Fruit fly (Drosophila melanogaster) whole organism, prepupa: ENCODE measurements around the gene CG12523.

Experiments
- Blimp-1 ChIP-seq: fragments of 200-800 bp; sonication (Bioruptor generic); optimal IDR thresholded peaks from 3 replicates; lab custom pipeline; 2017; ENCODE audit warnings: missing biosample characterization, missing genetic modification characterization, mild to moderate bottlenecking, moderate library complexity, missing genetic modification reagents
- CG11294 ChIP-seq: fragments of 200-800 bp; sonication (Bioruptor generic); IDR thresholded peaks from 2 replicates; pipeline ENCODE4 v1.3.6; 2022; ENCODE audit warnings: missing biosample characterization, missing genetic modification characterization
- CG15336 ChIP-seq: fragments of 200-800 bp; sonication (Bioruptor generic); IDR thresholded peaks from 2 replicates; pipeline ENCODE4 v1.3.6; 2022; ENCODE audit warnings: missing biosample characterization, missing genetic modification characterization
- CG1621 ChIP-seq: fragments of 200-800 bp; sonication (Bioruptor generic); optimal IDR thresholded peaks from 3 replicates; lab custom pipeline; 2018; ENCODE audit warnings: missing biosample characterization, mild to moderate bottlenecking, missing genetic modification characterization
- CG16779 ChIP-seq: fragments of 200-800 bp; sonication (Bioruptor generic); optimal IDR thresholded peaks from 3 replicates; lab custom pipeline; 2017; ENCODE audit warnings: missing biosample characterization, mild to moderate bottlenecking, missing genetic modification characterization
- CG3032 ChIP-seq: fragments of 200-800 bp; optimal IDR thresholded peaks from 2 replicates; lab custom pipeline; 2019; ENCODE audit warnings: missing biosample characterization, mild to moderate bottlenecking, missing genetic modification characterization, moderate library complexity
- CG31627 ChIP-seq: fragments of 200-800 bp; sonication (Bioruptor generic); optimal IDR thresholded peaks from 3 replicates; lab custom pipeline; 2016; ENCODE audit warnings: missing biosample characterization, missing genetic modification characterization
- CG32006 ChIP-seq: fragments of 200-800 bp; sonication (Bioruptor generic); optimal IDR thresholded peaks from 3 replicates; lab custom pipeline; 2017; ENCODE audit warnings: missing biosample characterization, mild to moderate bottlenecking, missing genetic modification characterization
- CG34406 ChIP-seq: fragments of 200-800 bp; sonication (Bioruptor generic); optimal IDR thresholded peaks from 3 replicates; lab custom pipeline; 2016; ENCODE audit warnings: missing biosample characterization, missing genetic modification characterization
- CG3919 ChIP-seq: fragments of 200-800 bp; sonication (Bioruptor generic); optimal IDR thresholded peaks from 3 replicates; lab custom pipeline; 2016; ENCODE audit warnings: missing biosample characterization, missing genetic modification characterization
- CG6163 ChIP-seq: fragments of 200-800 bp; sonication (Bioruptor generic); IDR thresholded peaks from 3 replicates; pipeline ENCODE4 v1.3.6; 2022; ENCODE audit warnings: missing biosample characterization, missing genetic modification characterization
- CG6276 ChIP-seq: fragments of 200-800 bp; sonication (Bioruptor generic); optimal IDR thresholded peaks from 2 replicates; lab custom pipeline; 2017; ENCODE audit warnings: missing biosample characterization, mild to moderate bottlenecking, missing genetic modification characterization
- CG6808 ChIP-seq: fragments of 200-800 bp; sonication (Bioruptor generic); optimal IDR thresholded peaks from 3 replicates; lab custom pipeline; 2017; ENCODE audit warnings: missing biosample characterization, missing genetic modification characterization, mild to moderate bottlenecking, moderate library complexity, missing genetic modification reagents
- CG7368 ChIP-seq: fragments of 200-800 bp; sonication (Bioruptor generic); optimal IDR thresholded peaks from 3 replicates; lab custom pipeline; 2016; ENCODE audit warnings: missing biosample characterization, missing genetic modification characterization
- CG8119 ChIP-seq: fragments of 200-800 bp; sonication (Bioruptor generic); IDR thresholded peaks from 3 replicates; pipeline ENCODE4 v1.3.6; 2022; ENCODE audit warnings: missing biosample characterization, missing genetic modification characterization
- CG8319 ChIP-seq: fragments of 200-800 bp; sonication (Bioruptor generic); optimal IDR thresholded peaks from 3 replicates; lab custom pipeline; 2016; ENCODE audit warnings: missing biosample characterization, missing genetic modification characterization
- CG8632 ChIP-seq: fragments of 200-800 bp; sonication (Bioruptor generic); optimal IDR thresholded peaks from 3 replicates; lab custom pipeline; 2016; ENCODE audit warnings: missing biosample characterization, missing genetic modification characterization
- Eip75B ChIP-seq: fragments of 200-800 bp; sonication (Bioruptor generic); optimal IDR thresholded peaks from 3 replicates; lab custom pipeline; 2016; ENCODE audit warnings: missing biosample characterization, missing genetic modification characterization
- Eip78C ChIP-seq: fragments of 200-800 bp; sonication (Bioruptor generic); peaks from one replicate; lab custom pipeline; 2016; ENCODE audit warnings: missing biosample characterization, missing genetic modification characterization
- Eip93F ChIP-seq: fragments of 200-800 bp; sonication (Bioruptor generic); optimal IDR thresholded peaks from 2 replicates; lab custom pipeline; 2016; ENCODE audit warnings: missing biosample characterization, mild to moderate bottlenecking, missing genetic modification characterization
- Ets21C ChIP-seq: fragments of 200-800 bp; sonication (Bioruptor generic); optimal IDR thresholded peaks from 3 replicates; lab custom pipeline; 2016; ENCODE audit warnings: missing biosample characterization, missing genetic modification characterization
- Ets96B ChIP-seq: fragments of 200-800 bp; optimal IDR thresholded peaks from 2 replicates; lab custom pipeline; 2019; ENCODE audit warnings: missing biosample characterization, mild to moderate bottlenecking, missing genetic modification characterization, moderate library complexity
- Gug ChIP-seq: fragments of 200-800 bp; sonication (Bioruptor generic); IDR thresholded peaks from 2 replicates; pipeline ENCODE4 v1.3.6; 2022; ENCODE audit warnings: missing biosample characterization, missing genetic modification characterization
- Hr38 ChIP-seq: sonication (Bioruptor generic); optimal IDR thresholded peaks from 2 replicates; lab custom pipeline; 2016; ENCODE audit warnings: missing biosample characterization, missing genetic modification characterization
- Hr39 ChIP-seq: fragments of 200-800 bp; sonication (Bioruptor generic); optimal IDR thresholded peaks from 2 replicates; lab custom pipeline; 2016; ENCODE audit warnings: missing biosample characterization, missing genetic modification characterization
- Hr4 ChIP-seq: fragments of 200-800 bp; sonication (Bioruptor generic); optimal IDR thresholded peaks from 3 replicates; lab custom pipeline; 2016; ENCODE audit warnings: missing biosample characterization, missing genetic modification characterization
- Lpt ChIP-seq: fragments of 200-800 bp; sonication (Bioruptor generic); optimal IDR thresholded peaks from 3 replicates; lab custom pipeline; 2016; ENCODE audit warnings: missing biosample characterization, missing genetic modification characterization
- OdsH ChIP-seq: fragments of 200-800 bp; sonication (Bioruptor generic); optimal IDR thresholded peaks from 3 replicates; lab custom pipeline; 2016; ENCODE audit warnings: missing biosample characterization, missing genetic modification characterization
- Sox102F ChIP-seq: fragments of 200-800 bp; sonication (Bioruptor generic); optimal IDR thresholded peaks from 2 replicates; lab custom pipeline; 2016; ENCODE audit warnings: missing biosample characterization, mild to moderate bottlenecking, missing genetic modification characterization
- Sox14 ChIP-seq: fragments of 200-800 bp; sonication (Bioruptor generic); optimal IDR thresholded peaks from 3 replicates; lab custom pipeline; 2016; ENCODE audit warnings: missing biosample characterization, missing genetic modification characterization
- Sox15 ChIP-seq: fragments of 200-800 bp; sonication (Bioruptor generic); optimal IDR thresholded peaks from 3 replicates; lab custom pipeline; 2016; ENCODE audit warnings: missing biosample characterization, missing genetic modification characterization
- achi ChIP-seq: fragments of 200-800 bp; sonication (Bioruptor generic); optimal IDR thresholded peaks from 3 replicates; lab custom pipeline; 2016; ENCODE audit warnings: missing biosample characterization, missing genetic modification characterization
- acj6 ChIP-seq: fragments of 200-800 bp; sonication (Bioruptor generic); optimal IDR thresholded peaks from 3 replicates; lab custom pipeline; 2016; ENCODE audit warnings: missing biosample characterization, missing genetic modification characterization
- cyc ChIP-seq: fragments of 200-800 bp; sonication (Bioruptor generic); optimal IDR thresholded peaks from 3 replicates; lab custom pipeline; 2016; ENCODE audit warnings: missing biosample characterization, missing genetic modification characterization
- dac ChIP-seq: fragments of 200-800 bp; sonication (Bioruptor generic); optimal IDR thresholded peaks from 2 replicates; lab custom pipeline; 2017; ENCODE audit warnings: missing biosample characterization, mild to moderate bottlenecking, missing genetic modification characterization
- dsx ChIP-seq: fragments of 200-800 bp; optimal IDR thresholded peaks from 3 replicates; lab custom pipeline; 2019; ENCODE audit warnings: missing biosample characterization, mild to moderate bottlenecking, missing genetic modification characterization, moderate library complexity; ENCODE audit not compliant: poor library complexity, severe bottlenecking
- eg ChIP-seq: fragments of 200-800 bp; sonication (Bioruptor generic); IDR thresholded peaks from 3 replicates; pipeline ENCODE4 v1.3.6; 2022; ENCODE audit warnings: missing biosample characterization, missing genetic modification characterization
- esn ChIP-seq: fragments of 200-800 bp; sonication (Bioruptor generic); optimal IDR thresholded peaks from 2 replicates; lab custom pipeline; 2016; ENCODE audit warnings: missing biosample characterization, mild to moderate bottlenecking, missing genetic modification characterization, moderate library complexity
- fd59A ChIP-seq: fragments of 200-800 bp; sonication (Bioruptor generic); optimal IDR thresholded peaks from 2 replicates; lab custom pipeline; 2017; ENCODE audit warnings: missing biosample characterization, mild to moderate bottlenecking, missing genetic modification characterization, missing genetic modification reagents
- fd85E ChIP-seq: fragments of 200-800 bp; sonication (Bioruptor generic); optimal IDR thresholded peaks from 3 replicates; lab custom pipeline; 2016; ENCODE audit warnings: missing biosample characterization, missing genetic modification characterization
- lz ChIP-seq: fragments of 200-800 bp; sonication (Bioruptor generic); optimal IDR thresholded peaks from 3 replicates; lab custom pipeline; 2016; ENCODE audit warnings: missing biosample characterization, missing genetic modification characterization
- net ChIP-seq: fragments of 200-800 bp; sonication (Bioruptor generic); optimal IDR thresholded peaks from 3 replicates; lab custom pipeline; 2016; ENCODE audit warnings: missing biosample characterization, missing genetic modification characterization
- salr ChIP-seq, 2 experiments: fragments of 200-800 bp; sonication (Bioruptor generic); optimal IDR thresholded peaks; 3 replicates each; lab custom pipeline; 2016 to 2018; ENCODE audit warnings: missing biosample characterization in 2 of 2, missing genetic modification characterization in 2 of 2, mild to moderate bottlenecking in 1 of 2
- spab ChIP-seq: fragments of 200-800 bp; sonication (Bioruptor generic); optimal IDR thresholded peaks from 2 replicates; lab custom pipeline; 2017; ENCODE audit warnings: missing biosample characterization, mild to moderate bottlenecking, missing genetic modification characterization, missing genetic modification reagents
- ss ChIP-seq, 2 experiments: fragments of 200-800 bp; sonication (Bioruptor generic); optimal IDR thresholded peaks; 2 replicates in 1 of 2; 3 replicates in 1 of 2; lab custom pipeline; 2017 to 2018; ENCODE audit warnings: mild to moderate bottlenecking in 2 of 2, missing biosample characterization in 2 of 2, missing genetic modification characterization in 2 of 2, moderate library complexity in 1 of 2
- svp ChIP-seq: fragments of 200-800 bp; sonication (Bioruptor generic); peaks from one replicate; lab custom pipeline; 2016; ENCODE audit warnings: missing biosample characterization, missing genetic modification characterization
- topi ChIP-seq: fragments of 200-800 bp; sonication (Bioruptor generic); optimal IDR thresholded peaks from 3 replicates; lab custom pipeline; 2016; ENCODE audit warnings: missing biosample characterization, missing genetic modification characterization

The CG12523 gene

dm6 chr3L:10776367-10777026, 24.5 kb upstream of the CG12523 start (continued):
- TF ChIP-seq fd85E (GFP tag; lab: Kevin White, UChicago): peak; percentile 98
- peak; percentile 99 for TF ChIP-seq dsx (GFP tag; lab: Kevin White, UChicago)
- peak; percentile 99 for TF ChIP-seq Gug (GFP tag; lab: Robert Waterston, UW)
- TF ChIP-seq Eip93F (GFP tag; lab: Kevin White, UChicago): peak; percentile 99
- peak; percentile 98 for TF ChIP-seq CG16779 (tag; lab: Kevin White, UChicago)
- TF ChIP-seq CG7368 (GFP tag; lab: Kevin White, UChicago): peak; percentile 100
- peak; percentile 100 for TF ChIP-seq Sox14 (GFP tag; lab: Kevin White, UChicago)
- TF ChIP-seq svp (GFP tag; lab: Kevin White, UChicago): peak; percentile 100
- TF ChIP-seq CG3032 (tag; lab: Kevin White, UChicago): peak; percentile 99
- TF ChIP-seq Ets96B: peak; percentile 100
- TF ChIP-seq CG31627: peak; percentile 100
- TF ChIP-seq eg (GFP tag; lab: Robert Waterston, UW): peak; percentile 99
- peak; percentile 99 for TF ChIP-seq Lpt (GFP tag; lab: Kevin White, UChicago)
- peak; percentile 99 for TF ChIP-seq net (GFP tag; lab: Kevin White, UChicago)
- TF ChIP-seq Eip75B: peak; percentile 100
- peak; percentile 99 for TF ChIP-seq ss (GFP tag; optimal IDR thresholded peaks at IDR 0.05; lab: Kevin White, UChicago)

- TF ChIP-seq spab (GFP tag; lab: Kevin White, UChicago) (peak; percentile 61), dac (GFP tag; lab: Kevin White, UChicago) (no peak), Sox102F (GFP tag; lab: Kevin White, UChicago) (peak; percentile 49), CG8119 (peak; percentile 81), Blimp-1 (GFP tag; lab: Kevin White, UChicago) (peak; percentile 72), Eip78C (GFP tag; lab: Kevin White, UChicago) (peak; percentile 94), CG3032 (tag; lab: Kevin White, UChicago) (peak; percentile 78), eg (GFP tag; lab: Robert Waterston, UW) (0 out of 3 replicates have a peak, but pooled peaks have one; percentile 6), salr (GFP tag; optimal IDR thresholded peaks at IDR 0.05; lab: Kevin White, UChicago) (peak in 1 of 2 experiments; percentile 88), cyc (GFP tag; lab: Kevin White, UChicago) (peak; percentile 69), lz (GFP tag; lab: Kevin White, UChicago) (peak; percentile 74), CG32006 (GFP tag; lab: Kevin White, UChicago) (peak; percentile 84), CG6163 (0 out of 3 replicates have a peak, but pooled peaks have one; percentile 43), net (GFP tag; lab: Kevin White, UChicago) (peak; percentile 65), topi (GFP tag; lab: Kevin White, UChicago) (peak; percentile 80), svp (GFP tag; lab: Kevin White, UChicago) (peak; percentile 93), Ets21C (GFP tag; lab: Kevin White, UChicago) (peak; percentile 30), acj6 (GFP tag; lab: Kevin White, UChicago) (peak; percentile 77), Eip75B (peak; percentile 80), CG8319 (GFP tag; lab: Kevin White, UChicago) (peak; percentile 17), achi (GFP tag; lab: Kevin White, UChicago) (peak; percentile 65), ss (GFP tag; optimal IDR thresholded peaks at IDR 0.05; lab: Kevin White, UChicago) (peak; percentile 31 to 70), Hr4 (GFP tag; lab: Kevin White, UChicago) (peak; percentile 62), Eip93F (GFP tag; lab: Kevin White, UChicago) (no peak), fd85E (GFP tag; lab: Kevin White, UChicago) (no peak), Sox15 (peak; percentile 51), CG6276 (GFP tag; lab: Kevin White, UChicago) (peak; percentile 73), CG11294 (GFP tag; lab: Robert Waterston, UW) (no peak; the same call in 1 of the 2 replicates), CG3919 (GFP tag; lab: Kevin White, UChicago) (peak; percentile 82), CG6808 (GFP tag; lab: Kevin White, UChicago) (peak; percentile 80), OdsH (peak; percentile 72), Hr39 (GFP tag; lab: Kevin White, UChicago) (peak; percentile 63), esn (GFP tag; lab: Kevin White, UChicago) (peak; percentile 89), Ets96B (peak; percentile 76), CG1621 (no peak), fd59A (peak; percentile 49), Hr38 (GFP tag; lab: Kevin White, UChicago) (no peak), CG34406 (GFP tag; lab: Kevin White, UChicago) (peak; percentile 78), CG8632 (peak; percentile 64), CG15336 (GFP tag; lab: Robert Waterston, UW) (peak; percentile 79)
Observed at dm6 chr3L:10777493-10777897, 23.5 kb upstream of the CG12523 start.
